Fruit fly (Drosophila melanogaster): Measurements from ENCODE around the gene CG43251.
A peak's percentile ranks its signal among the peaks of the same experiment; 100 is the strongest.

The CG43251 gene

DNA sequence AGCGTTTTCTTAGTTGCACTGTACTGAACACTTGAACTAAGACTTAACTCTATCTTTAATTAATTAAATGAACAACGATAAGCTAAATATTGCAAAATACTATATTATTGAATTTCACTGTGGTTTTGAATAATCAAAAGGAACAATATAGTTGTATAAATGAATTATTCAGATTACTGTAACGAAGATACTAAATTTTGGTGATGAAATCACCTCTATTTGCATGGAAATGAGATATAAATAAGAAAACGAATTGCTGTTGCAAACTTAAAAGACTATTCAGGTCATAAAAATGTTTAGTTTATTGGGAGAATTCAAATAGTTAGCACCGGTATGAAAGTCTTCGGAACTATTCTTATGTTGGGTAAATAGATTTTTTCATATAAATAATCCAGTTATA lies at the start of gene CG43251:
TSS of gene CG43251 (plus strand) at position 301 of the 400 bp plus-strand sequence.
- TF ChIP-seq ss (GFP tag; optimal IDR thresholded peaks at IDR 0.05) (no peak), dac (GFP tag; optimal IDR thresholded peaks at IDR 0.05) (no peak), achi (GFP tag; optimal IDR thresholded peaks at IDR 0.05) (no peak), CG10669 (GFP tag; optimal IDR thresholded peaks at IDR 0.05) (no peak), lz (GFP tag; optimal IDR thresholded peaks at IDR 0.05) (no peak), net (GFP tag; optimal IDR thresholded peaks at IDR 0.05) (no peak), Ets96B (tag; optimal IDR thresholded peaks at IDR 0.05) (no peak)

DNA sequence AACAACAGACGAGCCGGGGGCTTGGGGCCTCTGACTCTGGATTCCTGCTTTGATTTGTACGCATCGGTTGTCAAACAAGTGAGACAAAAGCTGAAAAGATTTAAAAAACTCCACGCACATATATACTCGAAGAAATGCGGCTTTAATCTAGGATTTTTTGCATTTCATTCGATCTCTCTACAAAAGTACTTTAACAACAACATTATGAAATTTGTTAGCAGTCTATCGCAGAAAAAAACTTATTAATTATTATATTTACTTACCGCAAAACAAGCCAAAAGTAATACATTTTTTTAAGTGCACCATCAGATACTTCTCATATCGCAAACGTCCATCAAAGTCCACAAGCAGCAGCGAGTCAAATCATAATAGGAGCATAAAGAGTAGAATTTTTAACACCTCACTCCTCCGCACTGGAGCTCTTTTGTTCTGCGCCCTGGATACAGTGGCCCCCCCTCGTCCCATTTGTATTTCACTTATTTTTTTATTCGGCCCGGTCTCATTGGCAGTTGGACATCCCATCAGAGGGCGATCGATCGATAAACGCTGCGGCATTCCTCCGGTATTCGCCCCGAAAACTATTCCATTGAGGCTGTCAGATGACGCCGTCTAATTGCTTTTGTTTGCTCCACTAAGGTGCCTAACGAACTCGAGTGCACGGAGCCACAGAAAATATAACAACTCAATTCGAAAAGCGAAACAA lies 48.1 kb upstream of the CG43251 start:
- TF ChIP-seq Blimp-1 (GFP tag; optimal IDR thresholded peaks at IDR 0.05) (no peak), CG31627 (GFP tag; optimal IDR thresholded peaks at IDR 0.05) (no peak), CG6792 (GFP tag; optimal IDR thresholded peaks at IDR 0.05) (no peak), CG32006 (GFP tag; optimal IDR thresholded peaks at IDR 0.05) (peak; percentile 24), Eip78C (GFP tag) (peak; percentile 33), Gug (GFP tag; IDR thresholded peaks at IDR 0.05) (no peak), CG1621 (tag; optimal IDR thresholded peaks at IDR 0.05) (no peak), CG3032 (tag; optimal IDR thresholded peaks at IDR 0.05) (no peak), OdsH (GFP tag; optimal IDR thresholded peaks at IDR 0.05) (no peak), acj6 (GFP tag; optimal IDR thresholded peaks at IDR 0.05) (peak; percentile 17), CG15336 (GFP tag; IDR thresholded peaks at IDR 0.05) (0 out of 2 replicates have a peak, but pooled peaks have one; percentile 30), svp (GFP tag) (no peak), Sox102F (GFP tag; optimal IDR thresholded peaks at IDR 0.05) (no peak), Hr4 (GFP tag; optimal IDR thresholded peaks at IDR 0.05) (peak; percentile 30)

- TF ChIP-seq net (GFP tag; optimal IDR thresholded peaks at IDR 0.05) = no peak
- TF ChIP-seq Sox15 (GFP tag; optimal IDR thresholded peaks at IDR 0.05) = no peak
- no peak for TF ChIP-seq ss (GFP tag; optimal IDR thresholded peaks at IDR 0.05)
- no peak for TF ChIP-seq CG6854 (GFP tag; optimal IDR thresholded peaks at IDR 0.05)
- TF ChIP-seq Eip78C (GFP tag) = peak; percentile 79
- TF ChIP-seq Sox102F (GFP tag; optimal IDR thresholded peaks at IDR 0.05) = no peak
- TF ChIP-seq OdsH (GFP tag; optimal IDR thresholded peaks at IDR 0.05) = peak; percentile 36
- peak; percentile 60 for TF ChIP-seq lz (GFP tag; optimal IDR thresholded peaks at IDR 0.05)
- no peak for TF ChIP-seq CG9139 (GFP tag; optimal IDR thresholded peaks at IDR 0.05)
- no peak for TF ChIP-seq svp (GFP tag)
- no peak for TF ChIP-seq CG11762 (GFP tag; optimal IDR thresholded peaks at IDR 0.05; ENCODE audit: insufficient read depth)
- TF ChIP-seq Hr4 (GFP tag; optimal IDR thresholded peaks at IDR 0.05) = peak; percentile 52
- TF ChIP-seq CG1621 (tag; optimal IDR thresholded peaks at IDR 0.05) = no peak
- TF ChIP-seq CG32006 (GFP tag; optimal IDR thresholded peaks at IDR 0.05) = peak; percentile 25
- peak; percentile 49 for TF ChIP-seq Met (GFP tag; optimal IDR thresholded peaks at IDR 0.05)
- TF ChIP-seq CG11294 (GFP tag; IDR thresholded peaks at IDR 0.05) = no peak
- no peak for TF ChIP-seq spab (GFP tag; optimal IDR thresholded peaks at IDR 0.05)
- TF ChIP-seq dsx (GFP tag; optimal IDR thresholded peaks at IDR 0.05; ENCODE audit: poor library complexity, severe bottlenecking) = peak; percentile 22
- TF ChIP-seq Hr38 (GFP tag; optimal IDR thresholded peaks at IDR 0.05) = no peak
- TF ChIP-seq CG31627 (GFP tag; optimal IDR thresholded peaks at IDR 0.05) = peak; percentile 44
- TF ChIP-seq acj6 (GFP tag; optimal IDR thresholded peaks at IDR 0.05) = peak; percentile 41
- peak; percentile 71 for TF ChIP-seq vri (GFP tag; optimal IDR thresholded peaks at IDR 0.05)
- TF ChIP-seq dac (GFP tag; optimal IDR thresholded peaks at IDR 0.05) = no peak
- TF ChIP-seq Blimp-1 (GFP tag; optimal IDR thresholded peaks at IDR 0.05) = no peak
- no peak for TF ChIP-seq CG3032 (tag; optimal IDR thresholded peaks at IDR 0.05)
- TF ChIP-seq CG7368 (GFP tag; optimal IDR thresholded peaks at IDR 0.05) = no peak
- TF ChIP-seq Hr39 (GFP tag; optimal IDR thresholded peaks at IDR 0.05) = peak; percentile 41
- no peak for TF ChIP-seq Eip93F (GFP tag; optimal IDR thresholded peaks at IDR 0.05)
- TF ChIP-seq CG6163 (GFP tag; IDR thresholded peaks at IDR 0.05) = no peak
- peak; percentile 61 for TF ChIP-seq CG3919 (GFP tag; optimal IDR thresholded peaks at IDR 0.05)
- TF ChIP-seq CG10631 (GFP tag; optimal IDR thresholded peaks at IDR 0.05) = no peak
- no peak for TF ChIP-seq Ets96B (tag; optimal IDR thresholded peaks at IDR 0.05)
- TF ChIP-seq esn (GFP tag; optimal IDR thresholded peaks at IDR 0.05) = peak; percentile 54
- no peak for TF ChIP-seq CG8319 (GFP tag; optimal IDR thresholded peaks at IDR 0.05)
- no peak for TF ChIP-seq Lpt (GFP tag; optimal IDR thresholded peaks at IDR 0.05)
- no peak for TF ChIP-seq salr (GFP tag; optimal IDR thresholded peaks at IDR 0.05)
- TF ChIP-seq CG8632 (GFP tag; optimal IDR thresholded peaks at IDR 0.05) = no peak
- TF ChIP-seq achi (GFP tag; optimal IDR thresholded peaks at IDR 0.05) = peak; percentile 13
- TF ChIP-seq CG8119 (GFP tag; IDR thresholded peaks at IDR 0.05) = no peak
- TF ChIP-seq pdm3 (GFP tag; optimal IDR thresholded peaks at IDR 0.05) = peak; percentile 30
- peak; percentile 45 for TF ChIP-seq topi (GFP tag; optimal IDR thresholded peaks at IDR 0.05)
Observed at dm6 chr3L:20711397-20711796, 47.3 kb upstream of the CG43251 start.

Data from whole organism, prepupa.